Fruit fly (Drosophila melanogaster): ENCODE data around the gene sloth2.
A peak's percentile ranks its signal among the peaks of the same experiment; 100 is the strongest.

sloth2 gene

dm6 chrX:7004101-7004700 is 7.0 kb upstream of the sloth2 start (continued):
- TF ChIP-seq CG8281 (tag; optimal IDR thresholded peaks at IDR 0.05), result peak; percentile 65
- peak; percentile 44; the same call in 1 of the 2 replicates for TF ChIP-seq H2.0 (GFP tag; IDR thresholded peaks at IDR 0.05)
- TF ChIP-seq ken (GFP tag; IDR thresholded peaks at IDR 0.05), result peak; percentile 76; the same call in 2 of the 3 replicates
- TF ChIP-seq lbe (GFP tag; optimal IDR thresholded peaks at IDR 0.05), result no peak
- TF ChIP-seq Dref (GFP tag; IDR thresholded peaks at IDR 0.05), result no peak
- peak; percentile 66 for TF ChIP-seq CG4854 (GFP tag; optimal IDR thresholded peaks at IDR 0.05)
- TF ChIP-seq hb (GFP tag; IDR thresholded peaks at IDR 0.05; ENCODE audit: partially characterized antibody), result no peak
- peak in 1 of 2 experiments; percentile 74 for TF ChIP-seq Hr78 (GFP tag; optimal IDR thresholded peaks at IDR 0.05)
- peak; percentile 91 for TF ChIP-seq Mes4 (GFP tag; optimal IDR thresholded peaks at IDR 0.05)
- TF ChIP-seq CG8388 (GFP tag; optimal IDR thresholded peaks at IDR 0.05), result peak; percentile 61
- peak; percentile 83 for TF ChIP-seq CG1602 (GFP tag; optimal IDR thresholded peaks at IDR 0.05)
- peak; percentile 90 for TF ChIP-seq bab2 (GFP tag; optimal IDR thresholded peaks at IDR 0.05)
- no peak for TF ChIP-seq pzg (GFP tag; optimal IDR thresholded peaks at IDR 0.05)
- no peak for TF ChIP-seq nom (GFP tag; optimal IDR thresholded peaks at IDR 0.05)
- TF ChIP-seq gro (GFP tag; optimal IDR thresholded peaks at IDR 0.05), result peak; percentile 30
- TF ChIP-seq mam (GFP tag; optimal IDR thresholded peaks at IDR 0.05), result peak; percentile 39
- peak; percentile 46 for TF ChIP-seq CG7928 (GFP tag; optimal IDR thresholded peaks at IDR 0.05)
- no peak for TF ChIP-seq hbn (GFP tag; IDR thresholded peaks at IDR 0.05; ENCODE audit: partially characterized antibody)
- TF ChIP-seq GATAe (GFP tag; conservative IDR thresholded peaks at IDR 0.05), result no peak
- no peak for TF ChIP-seq CG9437 (GFP tag; optimal IDR thresholded peaks at IDR 0.05)
- TF ChIP-seq bigmax (GFP tag; optimal IDR thresholded peaks at IDR 0.05), result peak; percentile 56
- TF ChIP-seq Atf6 (GFP tag; IDR thresholded peaks at IDR 0.05), result peak; percentile 83
- TF ChIP-seq CG14860 (GFP tag; IDR thresholded peaks at IDR 0.05; ENCODE audit: partially characterized antibody), result no peak
- no peak for TF ChIP-seq CG6272 (GFP tag; IDR thresholded peaks at IDR 0.05)
- no peak for TF ChIP-seq Doc3 (GFP tag; IDR thresholded peaks at IDR 0.05; ENCODE audit: partially characterized antibody)
- peak; percentile 83 for TF ChIP-seq CG3838 (GFP tag; optimal IDR thresholded peaks at IDR 0.05)
- TF ChIP-seq CG14050 (GFP tag; IDR thresholded peaks at IDR 0.05), result peak; percentile 40; the same call in 1 of the 3 replicates
- TF ChIP-seq zen2 (GFP tag; IDR thresholded peaks at IDR 0.05; ENCODE audit: partially characterized antibody), result no peak
- peak; percentile 85 for TF ChIP-seq Bdp1 (GFP tag; optimal IDR thresholded peaks at IDR 0.05)
- peak; percentile 97 for TF ChIP-seq CG2202 (tag; optimal IDR thresholded peaks at IDR 0.05)
- TF ChIP-seq zfh1 (GFP tag; IDR thresholded peaks at IDR 0.05), result peak; percentile 88
- peak; percentile 17 for TF ChIP-seq Ssrp (tag; optimal IDR thresholded peaks at IDR 0.05)
- TF ChIP-seq Hmr (GFP tag; optimal IDR thresholded peaks at IDR 0.05), result peak; percentile 87
- TF ChIP-seq her (GFP tag; optimal IDR thresholded peaks at IDR 0.05), result peak; percentile 87
- TF ChIP-seq CG42726 (GFP tag; IDR thresholded peaks at IDR 0.05; ENCODE audit: partially characterized antibody), result no peak
- peak; percentile 73 for TF ChIP-seq CG13424 (tag; optimal IDR thresholded peaks at IDR 0.05)
- no peak for TF ChIP-seq CG16813 (GFP tag; IDR thresholded peaks at IDR 0.05; ENCODE audit: partially characterized antibody)
- peak; percentile 44 for TF ChIP-seq ash1 (GFP tag; optimal IDR thresholded peaks at IDR 0.05)
- TF ChIP-seq Ets97D (GFP tag; optimal IDR thresholded peaks at IDR 0.05), result peak; percentile 25
- TF ChIP-seq CG7745 (tag; optimal IDR thresholded peaks at IDR 0.05), result peak; percentile 95
- TF ChIP-seq luna (GFP tag; optimal IDR thresholded peaks at IDR 0.05), result peak; percentile 23
- peak; percentile 72 for TF ChIP-seq oc (tag; optimal IDR thresholded peaks at IDR 0.05)
- peak; percentile 21 for TF ChIP-seq CG30020 (tag; optimal IDR thresholded peaks at IDR 0.05)
- peak; percentile 88 for TF ChIP-seq CG10543 (GFP tag; optimal IDR thresholded peaks at IDR 0.05)
- TF ChIP-seq pfk (GFP tag; optimal IDR thresholded peaks at IDR 0.05), result peak; percentile 66
- peak; percentile 22 for TF ChIP-seq Nf-YC (tag; optimal IDR thresholded peaks at IDR 0.05)
- TF ChIP-seq Six4 (GFP tag; optimal IDR thresholded peaks at IDR 0.05), result peak; percentile 90
- peak; percentile 83 for TF ChIP-seq CG6254 (GFP tag; optimal IDR thresholded peaks at IDR 0.05)
- no peak; the same call in 1 of the 2 replicates for TF ChIP-seq Ravus (GFP tag; IDR thresholded peaks at IDR 0.05)
